Worm (Caenorhabditis elegans) whole organism, L2 larva: ENCODE data around the gene C30G7.3.

ENCODE experiments used
- aly-2 ChIP-seq: fragments of 150-350 bp; optimal IDR thresholded peaks from 2 replicates; lab custom pipeline; 2014; ENCODE audit warnings: missing biosample characterization, missing genetic modification characterization
- blmp-1 ChIP-seq: sonication (generic microtip); optimal IDR thresholded peaks from 2 replicates; lab custom pipeline; 2017; ENCODE audit warnings: missing genetic modification characterization, mild to moderate bottlenecking, missing compliant biosample characterization, antibody characterized with exemption, moderate library complexity; ENCODE audit not compliant: insufficient read depth
- lsy-2 ChIP-seq, 2 experiments: fragments of 150-350 bp in 1 of 2; sonication (generic microtip) in 1 of 2; optimal IDR thresholded peaks; 2 replicates each; lab custom pipeline; 2014 to 2017; ENCODE audit warnings: missing biosample characterization in 2 of 2, missing genetic modification characterization in 2 of 2
- nhr-25 ChIP-seq: fragments of 150-350 bp; sonication (generic microtip); optimal IDR thresholded peaks from 3 replicates; lab custom pipeline; 2014; ENCODE audit warnings: missing biosample characterization, missing genetic modification characterization
- nhr-77 ChIP-seq: fragments of 150-350 bp; optimal IDR thresholded peaks from 2 replicates; lab custom pipeline; 2014; ENCODE audit warnings: missing biosample characterization, missing genetic modification characterization
- sma-3 ChIP-seq: sonication (generic microtip); optimal IDR thresholded peaks from 2 replicates; lab custom pipeline; 2016; ENCODE audit warnings: missing genetic modification reagents, missing genetic modification characterization, missing compliant biosample characterization
- snpc-4 ChIP-seq: fragments of 150-350 bp; optimal IDR thresholded peaks from 2 replicates; lab custom pipeline; 2014; ENCODE audit warnings: missing biosample characterization, missing genetic modification characterization
- zag-1 ChIP-seq: fragments of 150-350 bp; optimal IDR thresholded peaks from 2 replicates; lab custom pipeline; 2014; ENCODE audit warnings: missing biosample characterization, missing genetic modification characterization

ce11 chrV:14936587-14936986, 8.9 kb downstream of the C30G7.3 start, which contains the start of gene C30G7.2:
- no peak for TF ChIP-seq blmp-1 (tag; lab: Kevin White, UChicago)
- TF ChIP-seq sma-3: no peak
- TF ChIP-seq nhr-25 (tag; lab: Kevin White, UChicago): no peak
- TF ChIP-seq aly-2 (tag; lab: Kevin White, UChicago): no peak
- TF ChIP-seq nhr-77: no peak
- TF ChIP-seq lsy-2 (tag; optimal IDR thresholded peaks at IDR 0.05; lab: Kevin White, UChicago): no peak
- no peak for TF ChIP-seq zag-1
- TF ChIP-seq snpc-4 (tag; lab: Kevin White, UChicago): no peak
